Worm (Caenorhabditis elegans) whole organism, L2 larva: ENCODE data around the gene cyb-2.1.

Experiments used
- C34F6.9 ChIP-seq: fragments of 150-350 bp; optimal IDR thresholded peaks from 2 replicates; lab custom pipeline; 2014; ENCODE audit warnings: missing biosample characterization, missing genetic modification characterization
- F13H6.1 ChIP-seq: sonication (generic microtip); optimal IDR thresholded peaks from 2 replicates; lab custom pipeline; 2016; ENCODE audit warnings: missing genetic modification characterization, missing compliant biosample characterization
- R02D3.7 ChIP-seq: fragments of 150-350 bp; optimal IDR thresholded peaks from 2 replicates; lab custom pipeline; 2014; ENCODE audit warnings: missing biosample characterization, missing genetic modification characterization
- Y55F3AM.14 ChIP-seq: fragments of 200-800 bp; sonication (Bioruptor generic); optimal IDR thresholded peaks from 2 replicates; lab custom pipeline; 2018; ENCODE audit warnings: mild to moderate bottlenecking, missing genetic modification characterization, missing compliant biosample characterization
- ZK546.5 ChIP-seq: sonication (generic microtip); optimal IDR thresholded peaks from 2 replicates; lab custom pipeline; 2017; ENCODE audit warnings: missing biosample characterization, missing genetic modification characterization
- alr-1 ChIP-seq: fragments of 150-350 bp; optimal IDR thresholded peaks from 2 replicates; lab custom pipeline; 2014; ENCODE audit warnings: missing biosample characterization, missing genetic modification characterization
- aly-2 ChIP-seq: fragments of 150-350 bp; optimal IDR thresholded peaks from 2 replicates; lab custom pipeline; 2014; ENCODE audit warnings: missing biosample characterization, missing genetic modification characterization
- ama-1 ChIP-seq: fragments of 150-350 bp; optimal IDR thresholded peaks from 2 replicates; lab custom pipeline; 2018; ENCODE audit warnings: inconsistent platforms
- blmp-1 ChIP-seq: sonication (generic microtip); optimal IDR thresholded peaks from 2 replicates; lab custom pipeline; 2017; ENCODE audit warnings: missing genetic modification characterization, mild to moderate bottlenecking, missing compliant biosample characterization, antibody characterized with exemption, moderate library complexity; ENCODE audit not compliant: insufficient read depth
- ceh-16 ChIP-seq: fragments of 150-350 bp; optimal IDR thresholded peaks from 2 replicates; lab custom pipeline; 2014; ENCODE audit warnings: missing biosample characterization, missing genetic modification characterization
- ceh-82 ChIP-seq: fragments of 150-350 bp; optimal IDR thresholded peaks from 2 replicates; lab custom pipeline; 2014; ENCODE audit warnings: missing biosample characterization, missing genetic modification characterization
- crh-2 ChIP-seq: sonication (generic microtip); optimal IDR thresholded peaks from 2 replicates; lab custom pipeline; 2017; ENCODE audit warnings: missing biosample characterization, missing genetic modification characterization
- egl-27 ChIP-seq: sonication (generic microtip); optimal IDR thresholded peaks from 3 replicates; lab custom pipeline; 2017; ENCODE audit warnings: missing biosample characterization, missing genetic modification reagents, missing genetic modification characterization
- elt-1 ChIP-seq: fragments of 150-350 bp; optimal IDR thresholded peaks from 2 replicates; lab custom pipeline; 2014; ENCODE audit warnings: missing biosample characterization, missing genetic modification characterization
- fos-1 ChIP-seq: fragments of 150-350 bp; optimal IDR thresholded peaks from 2 replicates; lab custom pipeline; 2014; ENCODE audit warnings: missing biosample characterization, missing genetic modification characterization
- gmeb-1 ChIP-seq: fragments of 150-350 bp; optimal IDR thresholded peaks from 2 replicates; lab custom pipeline; 2014; ENCODE audit warnings: missing biosample characterization, missing genetic modification characterization
- lin-11 ChIP-seq: fragments of 150-350 bp; sonication (generic microtip); optimal IDR thresholded peaks from 2 replicates; lab custom pipeline; 2014; ENCODE audit warnings: missing biosample characterization, missing genetic modification characterization, inconsistent platforms, mixed read lengths
- lin-13 ChIP-seq: fragments of 150-350 bp; optimal IDR thresholded peaks from 2 replicates; lab custom pipeline; 2014; ENCODE audit warnings: missing biosample characterization, missing genetic modification reagents, missing genetic modification characterization
- lin-39 ChIP-seq: fragments of 150-350 bp; optimal IDR thresholded peaks from 2 replicates; lab custom pipeline; 2014; ENCODE audit warnings: missing biosample characterization, missing genetic modification reagents, missing genetic modification characterization
- lsy-2 ChIP-seq, 2 experiments: fragments of 150-350 bp in 1 of 2; sonication (generic microtip) in 1 of 2; optimal IDR thresholded peaks; 2 replicates each; lab custom pipeline; 2014 to 2017; ENCODE audit warnings: missing biosample characterization in 2 of 2, missing genetic modification characterization in 2 of 2
- mab-5 ChIP-seq: fragments of 150-350 bp; optimal IDR thresholded peaks from 2 replicates; lab custom pipeline; 2014; ENCODE audit warnings: missing biosample characterization, missing genetic modification characterization
- mbf-1 ChIP-seq: sonication (generic microtip); optimal IDR thresholded peaks from 2 replicates; lab custom pipeline; 2017; ENCODE audit warnings: missing biosample characterization, missing genetic modification characterization
- mdl-1 ChIP-seq, 2 experiments: fragments of 150-350 bp in 1 of 2; sonication (generic microtip) in 1 of 2; optimal IDR thresholded peaks; 2 replicates each; lab custom pipeline; 2017; ENCODE audit warnings: missing biosample characterization in 2 of 2, missing genetic modification characterization in 2 of 2
- nhr-10 ChIP-seq: sonication (generic microtip); optimal IDR thresholded peaks from 2 replicates; lab custom pipeline; 2017; ENCODE audit warnings: missing biosample characterization, missing genetic modification characterization
- nhr-11 ChIP-seq: fragments of 150-350 bp; optimal IDR thresholded peaks from 2 replicates; lab custom pipeline; 2014; ENCODE audit warnings: missing biosample characterization, missing genetic modification characterization
- nhr-12 ChIP-seq: fragments of 150-350 bp; optimal IDR thresholded peaks from 2 replicates; lab custom pipeline; 2014; ENCODE audit warnings: missing biosample characterization, missing genetic modification characterization
- nhr-21 ChIP-seq: fragments of 150-350 bp; optimal IDR thresholded peaks from 2 replicates; lab custom pipeline; 2014; ENCODE audit warnings: missing biosample characterization, missing genetic modification characterization
- nhr-23 ChIP-seq: fragments of 150-350 bp; optimal IDR thresholded peaks from 2 replicates; lab custom pipeline; 2014; ENCODE audit warnings: missing biosample characterization, missing genetic modification reagents, missing genetic modification characterization
- nhr-237 ChIP-seq: fragments of 150-350 bp; optimal IDR thresholded peaks from 2 replicates; lab custom pipeline; 2014; ENCODE audit warnings: missing biosample characterization, missing genetic modification characterization
- nhr-25 ChIP-seq: fragments of 150-350 bp; sonication (generic microtip); optimal IDR thresholded peaks from 3 replicates; lab custom pipeline; 2014; ENCODE audit warnings: missing biosample characterization, missing genetic modification characterization
- nhr-77 ChIP-seq: fragments of 150-350 bp; optimal IDR thresholded peaks from 2 replicates; lab custom pipeline; 2014; ENCODE audit warnings: missing biosample characterization, missing genetic modification characterization
- skn-1 ChIP-seq: sonication (generic microtip); optimal IDR thresholded peaks from 2 replicates; lab custom pipeline; 2017; ENCODE audit warnings: missing biosample characterization, missing genetic modification characterization
- sma-3 ChIP-seq: sonication (generic microtip); optimal IDR thresholded peaks from 2 replicates; lab custom pipeline; 2016; ENCODE audit warnings: missing genetic modification reagents, missing genetic modification characterization, missing compliant biosample characterization
- sma-9 ChIP-seq, 2 experiments: fragments of 150-350 bp in 1 of 2; sonication (generic microtip) in 1 of 2; optimal IDR thresholded peaks; 2 replicates each; lab custom pipeline; 2014 to 2016; ENCODE audit warnings: missing genetic modification characterization in 2 of 2, mild to moderate bottlenecking in 1 of 2, missing biosample characterization in 1 of 2, missing compliant biosample characterization in 1 of 2, missing genetic modification reagents in 1 of 2, moderate library complexity in 1 of 2
- snpc-4 ChIP-seq: fragments of 150-350 bp; optimal IDR thresholded peaks from 2 replicates; lab custom pipeline; 2014; ENCODE audit warnings: missing biosample characterization, missing genetic modification characterization
- unc-39 ChIP-seq: fragments of 150-350 bp; optimal IDR thresholded peaks from 2 replicates; lab custom pipeline; 2014; ENCODE audit warnings: missing biosample characterization, missing genetic modification characterization
- unc-55 ChIP-seq: fragments of 150-350 bp; sonication (generic microtip); optimal IDR thresholded peaks from 3 replicates; lab custom pipeline; 2014; ENCODE audit warnings: missing biosample characterization, missing genetic modification reagents, missing genetic modification characterization
- unc-62 ChIP-seq: fragments of 150-350 bp; optimal IDR thresholded peaks from 2 replicates; lab custom pipeline; 2014; ENCODE audit warnings: missing biosample characterization, missing genetic modification reagents, missing genetic modification characterization
- zag-1 ChIP-seq: fragments of 150-350 bp; optimal IDR thresholded peaks from 2 replicates; lab custom pipeline; 2014; ENCODE audit warnings: missing biosample characterization, missing genetic modification characterization
- ztf-1 ChIP-seq: fragments of 200-800 bp; sonication (Bioruptor generic); conservative IDR thresholded peaks from 2 replicates; pipeline ENCODE4 v1.3.6; 2022; ENCODE audit warnings: missing genetic modification characterization, missing compliant biosample characterization
- ztf-11 ChIP-seq: sonication (generic microtip); optimal IDR thresholded peaks from 2 replicates; lab custom pipeline; 2017; ENCODE audit warnings: missing biosample characterization, missing genetic modification characterization
- ztf-4 ChIP-seq: fragments of 150-350 bp; optimal IDR thresholded peaks from 2 replicates; lab custom pipeline; 2014; ENCODE audit warnings: missing biosample characterization, missing genetic modification characterization

The cyb-2.1 gene

DNA sequence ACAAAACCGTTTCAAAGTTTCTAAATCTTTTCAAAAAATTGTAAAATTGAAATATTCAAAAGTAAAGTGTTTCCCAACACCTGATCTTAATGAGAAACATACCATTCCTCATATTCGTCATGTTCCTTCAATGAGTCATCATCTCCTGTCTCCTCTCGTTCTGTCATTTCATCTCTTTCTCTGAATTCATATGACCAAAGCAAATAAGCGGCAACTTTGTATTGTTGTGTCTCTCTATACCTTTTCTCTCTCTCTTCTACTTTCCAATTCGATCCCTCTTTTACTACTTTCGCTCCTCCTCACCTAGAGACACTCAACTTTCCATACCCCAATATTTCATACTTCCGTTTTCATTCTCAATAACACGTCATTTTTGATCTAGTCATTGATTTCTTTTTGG, 22.5 kb downstream of the cyb-2.1 start (continued):
- TF ChIP-seq ztf-4 = no peak

DNA sequence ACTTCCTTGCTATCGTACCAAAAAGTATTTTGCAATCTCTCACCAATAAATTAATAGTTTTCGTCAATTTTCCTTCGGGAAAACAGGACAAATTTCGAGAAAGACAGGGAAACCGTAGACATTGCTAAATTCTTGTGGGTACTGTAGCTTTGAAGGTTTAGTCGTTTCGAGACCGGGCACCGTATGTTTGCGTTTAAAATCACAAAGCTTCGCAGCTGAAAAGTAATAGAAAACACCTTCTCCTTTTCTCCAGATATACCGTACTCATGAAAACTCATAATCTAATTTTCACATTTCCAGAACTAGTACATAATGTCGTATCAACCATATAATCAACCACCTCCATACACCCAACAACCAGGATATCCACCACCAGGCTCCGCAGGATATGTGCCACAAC, 23.2 kb downstream of the cyb-2.1 start, which contains the start of gene F13H10.6:
TSS of gene F13H10.6 (plus strand) at position 301 of the 400 bp plus-strand sequence.
- TF ChIP-seq R02D3.7 (tag; lab: Kevin White, UChicago) = no peak
- TF ChIP-seq lin-11 (tag; lab: Kevin White, UChicago) = no peak
- no peak for TF ChIP-seq fos-1 (tag; lab: Kevin White, UChicago)
- no peak for TF ChIP-seq aly-2 (tag; lab: Kevin White, UChicago)
- no peak for TF ChIP-seq ZK546.5 (tag; lab: Kevin White, UChicago)
- TF ChIP-seq mdl-1 (tag; optimal IDR thresholded peaks at IDR 0.05; lab: Kevin White, UChicago) = no peak
- no peak for TF ChIP-seq C34F6.9 (tag; lab: Kevin White, UChicago)
- TF ChIP-seq unc-55 = no peak
- TF ChIP-seq elt-1 (tag; lab: Kevin White, UChicago) = no peak
- TF ChIP-seq zag-1 (tag; lab: Kevin White, UChicago) = no peak
- TF ChIP-seq sma-9 (GFP tag; optimal IDR thresholded peaks at IDR 0.05; lab: Kevin White, UChicago) = no peak
- no peak for TF ChIP-seq sma-9 (tag; optimal IDR thresholded peaks at IDR 0.05; lab: Kevin White, UChicago)
- no peak for TF ChIP-seq unc-62
- TF ChIP-seq blmp-1 (tag; lab: Kevin White, UChicago) = no peak
- no peak for TF ChIP-seq mbf-1
- no peak for TF ChIP-seq nhr-77
- no peak for TF ChIP-seq mab-5 (tag; lab: Kevin White, UChicago)
- TF ChIP-seq ceh-82 (tag; lab: Kevin White, UChicago) = no peak

DNA sequence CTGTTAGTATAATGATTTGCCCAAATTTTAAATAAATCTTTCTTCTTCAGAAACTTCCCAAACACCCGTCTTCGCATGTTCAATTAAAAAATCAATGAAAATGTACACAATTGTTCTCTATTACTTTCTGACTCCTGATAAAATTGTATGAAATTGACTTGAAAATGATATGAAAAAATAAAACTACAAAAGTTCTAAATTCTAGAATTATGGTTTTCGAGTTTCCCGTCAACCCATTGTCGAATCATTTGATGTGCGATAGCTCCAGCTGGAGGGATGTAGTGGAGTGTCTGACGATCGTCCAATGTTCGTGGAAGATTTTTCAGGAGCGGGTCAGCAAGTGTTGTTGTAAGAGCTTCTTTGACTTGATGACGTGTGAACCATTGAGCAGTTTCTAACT, 24.1 kb downstream of the cyb-2.1 start:
- TF ChIP-seq ceh-82 (tag; lab: Kevin White, UChicago) (no peak), skn-1 (tag; lab: Kevin White, UChicago) (no peak), ceh-16 (no peak), ztf-1 (GFP tag; lab: Robert Waterston, UW) (no peak)

DNA sequence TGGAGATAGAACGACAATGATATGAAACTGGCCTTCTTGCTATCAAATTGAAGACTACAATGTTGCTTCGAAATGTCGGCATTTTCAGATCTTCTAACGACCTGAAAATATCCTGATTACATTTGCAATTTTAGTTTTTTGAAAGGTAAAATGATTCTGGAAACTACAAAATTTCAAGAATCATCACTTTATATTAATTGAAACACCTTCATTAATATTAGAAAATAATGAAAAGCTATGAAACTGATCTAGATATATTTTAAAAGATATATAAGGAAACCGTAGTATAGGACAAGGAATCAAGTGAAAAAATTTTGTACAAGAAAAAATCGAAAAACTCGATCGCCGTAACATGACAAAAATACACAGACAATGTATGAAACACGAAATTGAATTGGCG, 26.1 kb downstream of the cyb-2.1 start, which contains the start of gene ndx-9:
TSS of gene ndx-9 (minus strand) at position 101 of the 400 bp plus-strand sequence.
- no peak for TF ChIP-seq lin-11 (tag; lab: Kevin White, UChicago)
- TF ChIP-seq ceh-16 = no peak
- no peak for TF ChIP-seq Y55F3AM.14 (GFP tag; lab: Kevin White, UChicago)
- TF ChIP-seq R02D3.7 (tag; lab: Kevin White, UChicago) = no peak
- TF ChIP-seq lin-39 (tag; lab: Kevin White, UChicago) = no peak
- TF ChIP-seq unc-39 (tag; lab: Kevin White, UChicago) = no peak
- no peak for TF ChIP-seq nhr-11 (tag; lab: Kevin White, UChicago)

DNA sequence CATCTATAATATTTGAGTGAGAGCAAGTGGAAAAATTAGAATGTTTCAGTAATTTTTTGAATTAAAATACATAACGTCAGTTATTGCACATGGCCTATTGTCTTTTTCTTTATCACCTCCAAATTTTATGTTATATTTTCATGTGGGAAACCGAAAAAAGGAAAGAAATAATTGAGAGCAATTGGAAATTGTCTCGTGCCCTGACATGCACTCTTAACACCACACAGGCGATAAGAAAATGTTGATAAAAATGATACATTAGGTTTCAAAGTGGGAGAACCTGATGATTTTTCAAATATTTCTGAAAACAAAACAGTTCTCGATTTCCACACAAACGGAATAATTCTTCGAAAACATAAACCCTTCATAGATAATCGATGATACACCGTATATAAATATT, 30.1 kb downstream of the cyb-2.1 start, which contains the start of gene F13H10.3:
TSS of gene F13H10.3 (minus strand) at position 73 of the 400 bp plus-strand sequence.
- TF ChIP-seq mab-5 (tag; lab: Kevin White, UChicago) (no peak), sma-9 (GFP tag; optimal IDR thresholded peaks at IDR 0.05; lab: Kevin White, UChicago) (peak; percentile 31), sma-9 (tag; optimal IDR thresholded peaks at IDR 0.05; lab: Kevin White, UChicago) (no peak), zag-1 (tag; lab: Kevin White, UChicago) (no peak), ztf-1 (GFP tag; lab: Robert Waterston, UW) (no peak), gmeb-1 (tag; lab: Kevin White, UChicago) (no peak), nhr-77 (no peak), alr-1 (tag; lab: Kevin White, UChicago) (no peak), F13H6.1 (tag; lab: Kevin White, UChicago) (no peak), crh-2 (peak; percentile 62), ztf-11 (tag; lab: Kevin White, UChicago) (no peak), ama-1 (lab: Kevin White, UChicago) (no peak), nhr-21 (tag; lab: Kevin White, UChicago) (no peak), nhr-11 (tag; lab: Kevin White, UChicago) (no peak), blmp-1 (tag; lab: Kevin White, UChicago) (no peak), lin-11 (tag; lab: Kevin White, UChicago) (no peak), aly-2 (tag; lab: Kevin White, UChicago) (no peak), snpc-4 (tag; lab: Kevin White, UChicago) (no peak), mdl-1 (tag; optimal IDR thresholded peaks at IDR 0.05; lab: Kevin White, UChicago) (peak in 1 of 2 experiments; percentile 27), C34F6.9 (tag; lab: Kevin White, UChicago) (no peak), nhr-23 (tag; lab: Kevin White, UChicago) (no peak), lsy-2 (tag; optimal IDR thresholded peaks at IDR 0.05; lab: Kevin White, UChicago) (no peak), lin-13 (GFP tag; lab: Kevin White, UChicago) (no peak), ZK546.5 (tag; lab: Kevin White, UChicago) (no peak), unc-39 (tag; lab: Kevin White, UChicago) (no peak), nhr-25 (tag; lab: Kevin White, UChicago) (no peak), unc-55 (no peak), R02D3.7 (tag; lab: Kevin White, UChicago) (no peak), nhr-12 (no peak), lin-39 (tag; lab: Kevin White, UChicago) (no peak), nhr-10 (tag; lab: Kevin White, UChicago) (no peak), ztf-4 (no peak), sma-3 (GFP tag; lab: Kevin White, UChicago) (no peak), fos-1 (tag; lab: Kevin White, UChicago) (peak; percentile 59), egl-27 (tag; lab: Kevin White, UChicago) (no peak), nhr-237 (tag; lab: Kevin White, UChicago) (no peak), ceh-82 (tag; lab: Kevin White, UChicago) (no peak)
